Fruit fly (Drosophila melanogaster) whole organism, adult: Measurements from ENCODE around the gene cd.

Experiments used
- CG11617 ChIP-seq: fragments of 200-800 bp; sonication (Bioruptor generic); optimal IDR thresholded peaks from 2 replicates; lab custom pipeline; 2017; ENCODE audit warnings: mild to moderate bottlenecking, missing biosample characterization, missing genetic modification reagents, missing genetic modification characterization
- CG12768 ChIP-seq: fragments of 200-800 bp; sonication (Bioruptor generic); optimal IDR thresholded peaks from 2 replicates; lab custom pipeline; 2017; ENCODE audit warnings: missing biosample characterization, missing genetic modification characterization, mild to moderate bottlenecking, moderate library complexity, missing genetic modification reagents
- CG14711 ChIP-seq: fragments of 200-800 bp; sonication (Bioruptor generic); optimal IDR thresholded peaks from 2 replicates; lab custom pipeline; 2018; ENCODE audit warnings: missing biosample characterization, mild to moderate bottlenecking, missing genetic modification characterization, moderate library complexity
- CG1620 ChIP-seq: fragments of 200-800 bp; sonication (Bioruptor generic); optimal IDR thresholded peaks from 2 replicates; lab custom pipeline; 2016; ENCODE audit warnings: missing biosample characterization, missing genetic modification characterization
- CG33017 ChIP-seq: fragments of 200-800 bp; sonication (Bioruptor generic); optimal IDR thresholded peaks from 2 replicates; lab custom pipeline; 2018; ENCODE audit warnings: missing biosample characterization, mild to moderate bottlenecking, missing genetic modification characterization, moderate library complexity
- CG5204 ChIP-seq: fragments of 200-800 bp; sonication (Bioruptor generic); optimal IDR thresholded peaks from 2 replicates; lab custom pipeline; 2016; ENCODE audit warnings: missing biosample characterization, missing genetic modification characterization
- CG7045 ChIP-seq: fragments of 200-800 bp; sonication (Bioruptor generic); optimal IDR thresholded peaks from 2 replicates; lab custom pipeline; 2017; ENCODE audit warnings: missing biosample characterization, mild to moderate bottlenecking, missing genetic modification characterization
- CG7101 ChIP-seq: fragments of 200-800 bp; sonication (Bioruptor generic); optimal IDR thresholded peaks from 2 replicates; lab custom pipeline; 2018; ENCODE audit warnings: missing biosample characterization, mild to moderate bottlenecking, missing genetic modification characterization, moderate library complexity
- Clk ChIP-seq: fragments of 200-800 bp; sonication (Bioruptor generic); optimal IDR thresholded peaks from 2 replicates; lab custom pipeline; 2017; ENCODE audit warnings: missing biosample characterization, missing genetic modification characterization
- Crg-1 ChIP-seq: fragments of 200-800 bp; sonication (Bioruptor generic); optimal IDR thresholded peaks from 2 replicates; lab custom pipeline; 2016; ENCODE audit warnings: missing biosample characterization, missing genetic modification characterization
- Hr96 ChIP-seq: fragments of 200-800 bp; sonication (Bioruptor generic); optimal IDR thresholded peaks from 2 replicates; lab custom pipeline; 2016; ENCODE audit warnings: missing biosample characterization, missing genetic modification characterization
- Mnt ChIP-seq: fragments of 200-800 bp; sonication (Bioruptor generic); optimal IDR thresholded peaks from 2 replicates; lab custom pipeline; 2016; ENCODE audit warnings: missing biosample characterization, mild to moderate bottlenecking, missing genetic modification characterization
- bab1 ChIP-seq: fragments of 200-800 bp; sonication (Bioruptor generic); optimal IDR thresholded peaks from 3 replicates; lab custom pipeline; 2019; ENCODE audit warnings: missing biosample characterization, mild to moderate bottlenecking, missing genetic modification characterization, moderate library complexity
- cic ChIP-seq: fragments of 200-800 bp; sonication (Bioruptor generic); optimal IDR thresholded peaks from 2 replicates; lab custom pipeline; 2017; ENCODE audit warnings: missing biosample characterization, mild to moderate bottlenecking, missing genetic modification characterization, moderate library complexity
- cnc ChIP-seq, 2 experiments: fragments of >200 bp; optimal IDR thresholded peaks; 2 replicates each; lab custom pipeline; 2017
- kay ChIP-seq: fragments of 200-800 bp; sonication (Bioruptor generic); peaks from one replicate; lab custom pipeline; 2016; ENCODE audit warnings: missing biosample characterization, missing genetic modification characterization, borderline replicate concordance
- ovo ChIP-seq: fragments of 200-800 bp; sonication (Bioruptor generic); optimal IDR thresholded peaks from 2 replicates; lab custom pipeline; 2016; ENCODE audit warnings: missing biosample characterization, missing genetic modification characterization
- pad ChIP-seq: fragments of 200-800 bp; sonication (Bioruptor generic); optimal IDR thresholded peaks from 3 replicates; lab custom pipeline; 2017; ENCODE audit warnings: missing biosample characterization, missing genetic modification characterization, mild to moderate bottlenecking, moderate library complexity, missing genetic modification reagents
- tj ChIP-seq: fragments of 200-800 bp; sonication (Bioruptor generic); optimal IDR thresholded peaks from 3 replicates; lab custom pipeline; 2017; ENCODE audit warnings: missing biosample characterization, mild to moderate bottlenecking, missing genetic modification characterization, moderate library complexity
- toe ChIP-seq: fragments of 200-800 bp; sonication (Bioruptor generic); optimal IDR thresholded peaks from 2 replicates; lab custom pipeline; 2016; ENCODE audit warnings: missing biosample characterization, missing genetic modification characterization

The cd gene

DNA sequence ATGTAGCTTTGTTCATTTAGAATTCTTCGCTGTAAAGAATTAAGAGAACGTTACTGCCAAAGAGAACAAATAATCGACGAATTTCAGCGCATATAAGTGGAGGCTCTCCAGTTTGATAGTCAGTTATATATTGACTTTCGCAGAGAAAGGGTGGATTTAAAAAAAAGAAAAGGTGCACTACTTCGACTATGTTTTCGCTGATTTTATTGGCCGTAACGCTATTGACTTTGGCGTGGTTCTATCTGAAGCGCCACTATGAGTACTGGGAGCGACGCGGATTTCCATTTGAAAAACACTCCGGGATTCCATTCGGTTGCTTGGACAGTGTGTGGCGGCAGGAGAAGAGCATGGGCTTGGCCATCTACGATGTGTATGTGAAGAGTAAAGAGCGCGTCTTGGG lies 3.4 kb downstream of the cd start, which contains the start of gene Cyp6d4:
Gene Cyp6d4 (plus strand): TSS at position 112 of the 400 bp plus-strand sequence.
- TF ChIP-seq CG7101 (no peak), bab1 (GFP tag; lab: Kevin White, UChicago) (peak; percentile 11), Mnt (GFP tag; lab: Kevin White, UChicago) (no peak), pad (GFP tag; lab: Kevin White, UChicago) (no peak)

DNA sequence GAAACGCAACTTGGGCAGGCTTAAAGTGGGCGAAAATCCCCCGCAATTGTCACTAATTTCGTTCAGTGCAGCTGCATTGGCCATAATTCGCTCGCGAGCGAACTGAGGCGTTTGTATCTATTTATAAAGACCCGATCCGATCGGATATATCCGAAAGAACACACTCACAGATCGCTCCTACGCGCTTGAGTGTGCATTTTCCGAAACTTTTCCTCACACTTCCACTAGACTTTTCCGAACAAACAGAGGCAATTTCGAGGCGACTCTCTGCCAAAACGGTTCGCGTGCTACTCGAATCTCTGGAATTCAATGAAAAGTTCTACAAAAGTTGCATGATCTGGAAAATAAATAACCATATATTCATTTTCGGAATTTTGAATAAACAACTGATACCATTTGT lies 7.0 kb downstream of the cd start, which contains the start of the genes CG6972 and CCAP:
Gene CG6972 (plus strand): TSS at position 215 of the 400 bp plus-strand sequence.
Gene CCAP (minus strand): TSS at position 292 of the 400 bp plus-strand sequence.
- TF ChIP-seq pad (GFP tag; lab: Kevin White, UChicago) = no peak
- TF ChIP-seq Hr96 (GFP tag; lab: Kevin White, UChicago) = no peak
- TF ChIP-seq CG11617 (GFP tag; lab: Kevin White, UChicago) = no peak
- no peak for TF ChIP-seq CG7101
- TF ChIP-seq ovo = no peak
- TF ChIP-seq cic (GFP tag; lab: Kevin White, UChicago) = no peak
- no peak for TF ChIP-seq toe (GFP tag; lab: Kevin White, UChicago)
- TF ChIP-seq CG1620 = no peak
- no peak for TF ChIP-seq CG7045 (GFP tag; lab: Kevin White, UChicago)
- TF ChIP-seq Crg-1 (GFP tag; lab: Kevin White, UChicago) = no peak
- no peak for TF ChIP-seq kay (GFP tag; lab: Kevin White, UChicago)
- no peak for TF ChIP-seq bab1 (GFP tag; lab: Kevin White, UChicago)
- no peak for TF ChIP-seq CG14711 (tag; lab: Kevin White, UChicago)

DNA sequence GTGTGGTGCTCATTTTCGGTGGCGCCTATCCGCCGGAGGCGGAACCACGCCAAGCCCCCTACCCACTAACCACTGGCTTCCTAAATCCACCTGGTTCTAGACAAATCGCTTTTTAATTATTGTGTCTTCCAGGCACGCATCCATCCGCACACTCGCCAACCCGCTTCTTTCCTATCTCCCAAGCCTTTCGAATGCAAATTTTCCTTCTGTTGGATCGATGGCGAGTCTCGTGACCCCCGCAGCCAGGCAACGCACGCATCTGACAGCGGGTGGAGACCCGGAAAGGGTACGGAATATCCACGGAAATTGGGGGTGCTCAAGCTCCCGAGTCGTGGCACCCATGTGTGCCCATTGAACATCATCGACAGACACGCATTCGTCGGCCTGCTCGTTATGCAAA lies 12.4 kb downstream of the cd start, which contains the start of gene CG13842:
Gene CG13842 (minus strand): TSS at position 101 of the 400 bp plus-strand sequence.
- TF ChIP-seq Clk (GFP tag; lab: Kevin White, UChicago) (no peak), CG14711 (tag; lab: Kevin White, UChicago) (no peak), CG1620 (no peak), cic (GFP tag; lab: Kevin White, UChicago) (no peak), CG5204 (GFP tag; lab: Kevin White, UChicago) (no peak), bab1 (GFP tag; lab: Kevin White, UChicago) (no peak), kay (GFP tag; lab: Kevin White, UChicago) (no peak), Hr96 (GFP tag; lab: Kevin White, UChicago) (no peak), Mnt (GFP tag; lab: Kevin White, UChicago) (no peak), toe (GFP tag; lab: Kevin White, UChicago) (no peak), CG7045 (GFP tag; lab: Kevin White, UChicago) (no peak), cnc (optimal IDR thresholded peaks at IDR 0.05; lab: Kevin White, UChicago) (no peak), pad (GFP tag; lab: Kevin White, UChicago) (no peak)

DNA sequence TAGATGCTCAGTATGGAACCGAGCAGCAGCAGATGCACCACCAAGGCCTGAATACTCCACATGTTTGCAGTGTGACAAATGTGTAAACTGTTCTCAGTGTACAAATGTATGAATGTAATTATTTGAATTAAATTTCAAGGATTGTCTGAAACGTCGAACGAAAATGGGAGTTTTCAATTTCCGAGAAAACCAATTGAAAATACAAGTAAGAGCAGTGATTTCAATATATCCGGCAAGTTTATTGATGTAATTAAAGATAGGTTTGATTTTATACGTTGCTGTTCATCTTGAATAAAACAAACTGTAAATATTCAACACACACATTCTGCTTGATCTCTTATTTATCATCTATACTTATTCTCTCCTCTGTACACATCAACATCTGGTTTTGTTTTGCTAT lies 15.9 kb downstream of the cd start, which contains the start of gene CG4907:
Gene CG4907 (minus strand): TSS at position 101 of the 400 bp plus-strand sequence.
- TF ChIP-seq cnc (optimal IDR thresholded peaks at IDR 0.05; lab: Kevin White, UChicago) (no peak), Mnt (GFP tag; lab: Kevin White, UChicago) (no peak), CG11617 (GFP tag; lab: Kevin White, UChicago) (no peak), CG33017 (tag; lab: Kevin White, UChicago) (no peak), toe (GFP tag; lab: Kevin White, UChicago) (no peak), pad (GFP tag; lab: Kevin White, UChicago) (no peak), CG7045 (GFP tag; lab: Kevin White, UChicago) (no peak)

DNA sequence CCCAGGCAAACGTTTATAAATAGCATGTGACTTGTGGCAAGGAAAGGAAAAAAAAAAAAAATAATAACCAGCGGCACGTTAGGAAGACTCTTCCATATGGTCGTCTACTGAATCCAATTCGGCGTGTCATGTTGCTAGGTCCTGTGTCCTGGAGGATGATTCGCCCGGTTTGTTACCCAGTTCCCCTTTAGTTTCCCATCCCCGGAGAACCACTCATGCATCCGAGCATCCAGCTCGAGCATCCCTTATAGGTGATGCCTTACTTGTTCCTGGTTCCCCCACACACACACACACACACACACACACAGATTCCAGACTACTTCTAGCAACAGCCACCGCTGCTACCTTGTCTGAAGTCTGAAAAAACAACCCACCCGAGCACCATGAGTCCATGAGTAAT lies 23.1 kb downstream of the cd start:
- TF ChIP-seq cic (GFP tag; lab: Kevin White, UChicago) (no peak), CG14711 (tag; lab: Kevin White, UChicago) (no peak), pad (GFP tag; lab: Kevin White, UChicago) (no peak), CG5204 (GFP tag; lab: Kevin White, UChicago) (no peak), ovo (no peak), CG12768 (GFP tag; lab: Kevin White, UChicago) (no peak), cnc (optimal IDR thresholded peaks at IDR 0.05; lab: Kevin White, UChicago) (no peak), CG11617 (GFP tag; lab: Kevin White, UChicago) (no peak), Crg-1 (GFP tag; lab: Kevin White, UChicago) (no peak), CG7045 (GFP tag; lab: Kevin White, UChicago) (no peak), toe (GFP tag; lab: Kevin White, UChicago) (no peak), CG1620 (no peak), CG7101 (no peak)

DNA sequence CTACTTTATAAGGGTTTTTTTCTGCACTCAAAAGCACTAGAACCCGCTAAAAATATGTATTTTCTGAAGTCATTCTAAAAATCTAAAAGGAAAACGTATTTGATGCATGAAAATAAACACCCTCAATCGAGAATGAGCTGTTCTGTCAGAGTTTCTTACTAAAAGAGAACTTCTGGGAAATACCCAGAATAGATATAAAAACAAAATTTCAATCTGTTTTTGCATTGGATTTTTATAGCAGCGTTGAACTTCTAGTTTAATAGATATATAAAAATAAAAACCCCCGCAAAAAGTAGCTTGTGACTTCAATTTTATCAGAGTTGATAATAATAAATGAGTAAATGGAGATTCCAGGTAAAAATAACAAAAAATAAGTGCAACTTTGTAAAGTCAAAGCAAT lies 23.6 kb downstream of the cd start:
- TF ChIP-seq kay (GFP tag; lab: Kevin White, UChicago) (peak; percentile 79), CG12768 (GFP tag; lab: Kevin White, UChicago) (no peak)

DNA sequence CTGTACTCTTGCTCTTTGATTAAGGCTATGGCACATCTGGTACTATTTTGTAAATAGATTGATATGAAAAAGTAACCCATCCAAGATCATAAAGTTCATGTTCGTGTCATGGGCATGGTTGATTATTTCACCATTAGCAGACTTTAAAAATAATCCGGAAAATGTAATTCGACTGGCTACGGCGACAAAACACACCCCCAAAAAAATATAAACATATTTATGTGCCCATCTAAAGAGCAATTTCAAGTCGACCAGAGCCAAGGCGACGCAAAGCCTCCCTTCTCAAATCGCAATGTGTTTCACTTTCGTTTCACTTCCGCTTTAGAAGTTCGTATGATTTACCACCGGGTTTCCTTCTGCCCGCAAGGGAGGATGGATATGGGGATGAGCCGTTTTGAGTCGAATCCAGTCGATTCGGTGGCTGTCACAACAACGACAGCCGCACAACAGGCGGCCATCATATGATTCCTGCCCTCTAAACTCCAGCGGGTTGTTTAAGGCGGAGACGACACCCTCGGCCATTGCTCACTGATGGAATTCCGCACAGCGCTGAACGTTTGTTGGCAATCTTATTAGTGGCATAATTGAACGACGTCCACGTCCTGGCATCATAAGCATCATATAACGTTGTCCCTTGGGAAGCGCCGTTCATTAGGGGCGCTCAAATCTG lies 24.3 kb downstream of the cd start:
- TF ChIP-seq ovo (no peak), CG7101 (no peak), CG7045 (GFP tag; lab: Kevin White, UChicago) (no peak), toe (GFP tag; lab: Kevin White, UChicago) (no peak), tj (no peak), Hr96 (GFP tag; lab: Kevin White, UChicago) (no peak), kay (GFP tag; lab: Kevin White, UChicago) (no peak), Clk (GFP tag; lab: Kevin White, UChicago) (no peak), CG33017 (tag; lab: Kevin White, UChicago) (no peak), Mnt (GFP tag; lab: Kevin White, UChicago) (no peak), CG5204 (GFP tag; lab: Kevin White, UChicago) (no peak), CG12768 (GFP tag; lab: Kevin White, UChicago) (no peak), cic (GFP tag; lab: Kevin White, UChicago) (no peak), CG14711 (tag; lab: Kevin White, UChicago) (no peak), pad (GFP tag; lab: Kevin White, UChicago) (no peak), bab1 (GFP tag; lab: Kevin White, UChicago) (no peak), CG11617 (GFP tag; lab: Kevin White, UChicago) (no peak), Crg-1 (GFP tag; lab: Kevin White, UChicago) (no peak)
